Fruit fly (Drosophila melanogaster): ENCODE measurements around the gene CG31176.

dm6 chr3R:21641517-21642137 is 77.8 kb downstream of the CG31176 start:
- TF ChIP-seq ttk (optimal IDR thresholded peaks at IDR 0.05) (no peak), psq (optimal IDR thresholded peaks at IDR 0.05) (no peak), h (optimal IDR thresholded peaks at IDR 0.05) (no peak)

Measured in Kc167 (cell line).